Worm (Caenorhabditis elegans): Measurements from ENCODE around the gene T07A5.7.

DNA sequence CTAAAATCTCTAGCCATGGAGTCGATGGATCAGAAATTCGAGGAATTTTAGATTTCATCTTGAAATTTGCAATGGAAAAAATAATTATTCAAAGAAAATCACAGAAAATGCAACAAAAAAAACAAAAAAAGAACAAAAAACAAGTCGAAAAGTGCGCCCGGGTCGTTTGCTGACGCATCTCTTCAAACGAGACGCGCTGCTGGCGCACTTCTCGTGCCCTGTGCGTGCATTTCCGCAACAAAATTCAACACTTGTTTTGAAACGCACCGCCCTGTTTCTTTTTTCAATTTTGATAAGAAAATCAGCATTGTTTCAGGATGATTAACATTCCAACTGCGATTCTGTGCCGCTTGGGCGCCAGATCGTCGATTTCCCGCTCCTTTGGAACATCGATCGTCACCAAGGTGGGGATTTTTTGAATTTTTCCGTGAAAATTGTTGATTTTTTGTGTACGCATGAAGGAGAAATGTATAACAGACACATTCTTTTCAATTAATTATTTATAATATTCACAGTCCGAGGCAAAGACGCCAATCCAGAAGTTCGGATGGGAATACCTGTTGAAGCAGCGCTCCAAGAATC, 23.1 kb upstream of the T07A5.7 start, which contains the start of the genes jmjd-4 and mev-1:
- TF ChIP-seq hmg-1.1 (GFP tag; IDR thresholded peaks at IDR 0.05) (peak; percentile 89), unc-130 (GFP tag; optimal IDR thresholded peaks at IDR 0.05) (peak; percentile 35), nhr-77 (tag; optimal IDR thresholded peaks at IDR 0.05) (peak; percentile 71), zag-1 (tag; optimal IDR thresholded peaks at IDR 0.05) (no peak)
